Worm (Caenorhabditis elegans) whole organism, L3 larva: ENCODE results near the gene C45G7.13.
A peak's percentile ranks its signal among the peaks of the same experiment; 100 is the strongest.

Experiments used
- R02D3.7 ChIP-seq: fragments of 150-350 bp; optimal IDR thresholded peaks from 2 replicates; lab custom pipeline; 2014; ENCODE audit warnings: missing biosample characterization, missing genetic modification characterization
- ZK546.5 ChIP-seq: sonication (generic microtip); optimal IDR thresholded peaks from 2 replicates; lab custom pipeline; 2017; ENCODE audit warnings: missing biosample characterization, missing genetic modification characterization
- aly-2 ChIP-seq: fragments of 150-350 bp; optimal IDR thresholded peaks from 2 replicates; lab custom pipeline; 2014; ENCODE audit warnings: missing biosample characterization, missing genetic modification characterization
- ama-1 ChIP-seq: fragments of 150-350 bp; optimal IDR thresholded peaks from 2 replicates; lab custom pipeline; 2018
- ceh-16 ChIP-seq: sonication (generic microtip); optimal IDR thresholded peaks from 2 replicates; lab custom pipeline; 2017; ENCODE audit warnings: missing biosample characterization, missing genetic modification characterization
- ceh-82 ChIP-seq: fragments of 150-350 bp; optimal IDR thresholded peaks from 2 replicates; lab custom pipeline; 2014; ENCODE audit warnings: missing biosample characterization, missing genetic modification characterization
- ceh-9 ChIP-seq: sonication (generic microtip); optimal IDR thresholded peaks from 2 replicates; lab custom pipeline; 2018; ENCODE audit warnings: missing biosample characterization, missing genetic modification characterization
- daf-12 ChIP-seq: fragments of 150-350 bp; optimal IDR thresholded peaks from 2 replicates; lab custom pipeline; 2014; ENCODE audit warnings: missing biosample characterization, missing genetic modification reagents, missing genetic modification characterization
- egl-27 ChIP-seq: sonication (generic microtip); optimal IDR thresholded peaks from 4 replicates; lab custom pipeline; 2017; ENCODE audit warnings: missing biosample characterization, missing genetic modification reagents, missing genetic modification characterization
- egl-5 ChIP-seq: fragments of 150-350 bp; optimal IDR thresholded peaks from 2 replicates; lab custom pipeline; 2017; ENCODE audit warnings: missing biosample characterization, missing genetic modification reagents, missing genetic modification characterization, inconsistent platforms
- elt-1 ChIP-seq: fragments of 150-350 bp; optimal IDR thresholded peaks from 2 replicates; lab custom pipeline; 2014; ENCODE audit warnings: missing biosample characterization, missing genetic modification characterization
- elt-2 ChIP-seq: sonication (generic microtip); optimal IDR thresholded peaks from 2 replicates; lab custom pipeline; 2016; ENCODE audit warnings: missing genetic modification reagents, mild to moderate bottlenecking, missing genetic modification characterization, missing compliant biosample characterization
- elt-3 ChIP-seq, 3 experiments: fragments of 150-350 bp in 1 of 3; sonication (generic microtip) in 2 of 3; optimal IDR thresholded peaks; 2 replicates in 2 of 3; 4 replicates in 1 of 3; lab custom pipeline; 2014 to 2017; ENCODE audit warnings: missing biosample characterization in 3 of 3, missing genetic modification characterization in 3 of 3
- eor-1 ChIP-seq, 2 experiments: fragments of 150-350 bp; optimal IDR thresholded peaks; 2 replicates each; lab custom pipeline; 2014 to 2018; ENCODE audit warnings: missing biosample characterization in 2 of 2, missing genetic modification characterization in 2 of 2
- fos-1 ChIP-seq: fragments of 150-350 bp; optimal IDR thresholded peaks from 2 replicates; lab custom pipeline; 2014; ENCODE audit warnings: missing biosample characterization, missing genetic modification characterization
- hmg-11 ChIP-seq: sonication (generic microtip); optimal IDR thresholded peaks from 2 replicates; lab custom pipeline; 2016; ENCODE audit warnings: missing genetic modification characterization, missing compliant biosample characterization
- jun-1 ChIP-seq: fragments of 150-350 bp; optimal IDR thresholded peaks from 2 replicates; lab custom pipeline; 2014; ENCODE audit warnings: missing biosample characterization, missing genetic modification reagents, missing genetic modification characterization
- lin-39 ChIP-seq: fragments of 150-350 bp; optimal IDR thresholded peaks from 2 replicates; lab custom pipeline; 2018; ENCODE audit warnings: missing biosample characterization, missing genetic modification reagents, missing genetic modification characterization
- lsy-12 ChIP-seq: sonication (generic microtip); optimal IDR thresholded peaks from 2 replicates; lab custom pipeline; 2016; ENCODE audit warnings: mild to moderate bottlenecking, missing genetic modification characterization, missing compliant biosample characterization
- mdl-1 ChIP-seq: fragments of 150-350 bp; optimal IDR thresholded peaks from 2 replicates; lab custom pipeline; 2014; ENCODE audit warnings: missing biosample characterization, missing genetic modification characterization
- mml-1 ChIP-seq: fragments of 150-350 bp; sonication (generic microtip); optimal IDR thresholded peaks from 3 replicates; lab custom pipeline; 2014; ENCODE audit warnings: missing biosample characterization, missing genetic modification characterization
- nfya-1 ChIP-seq: sonication (generic microtip); optimal IDR thresholded peaks from 2 replicates; lab custom pipeline; 2017; ENCODE audit warnings: missing genetic modification characterization, mild to moderate bottlenecking, missing compliant biosample characterization, antibody characterized with exemption, moderate library complexity; ENCODE audit not compliant: insufficient read depth
- nhr-11 ChIP-seq: fragments of 150-350 bp; optimal IDR thresholded peaks from 2 replicates; lab custom pipeline; 2014; ENCODE audit warnings: missing biosample characterization, missing genetic modification characterization
- nhr-12 ChIP-seq: fragments of 150-350 bp; optimal IDR thresholded peaks from 2 replicates; lab custom pipeline; 2014; ENCODE audit warnings: missing biosample characterization, missing genetic modification characterization
- nhr-23 ChIP-seq: fragments of 150-350 bp; optimal IDR thresholded peaks from 2 replicates; lab custom pipeline; 2014; ENCODE audit warnings: missing biosample characterization, missing genetic modification reagents, missing genetic modification characterization
- nhr-237 ChIP-seq: fragments of 150-350 bp; optimal IDR thresholded peaks from 2 replicates; lab custom pipeline; 2014; ENCODE audit warnings: missing biosample characterization, missing genetic modification characterization
- nhr-25 ChIP-seq: sonication (generic microtip); optimal IDR thresholded peaks from 2 replicates; lab custom pipeline; 2017; ENCODE audit warnings: missing biosample characterization, missing genetic modification characterization
- nhr-28 ChIP-seq: fragments of 150-350 bp; optimal IDR thresholded peaks from 2 replicates; lab custom pipeline; 2014; ENCODE audit warnings: missing biosample characterization, missing genetic modification characterization
- nhr-43 ChIP-seq: sonication (generic microtip); optimal IDR thresholded peaks from 2 replicates; lab custom pipeline; 2016; ENCODE audit warnings: mild to moderate bottlenecking, missing genetic modification characterization, missing compliant biosample characterization; ENCODE audit not compliant: poor library complexity, severe bottlenecking
- nhr-76 ChIP-seq: fragments of 150-350 bp; sonication (generic microtip); optimal IDR thresholded peaks from 5 replicates; lab custom pipeline; 2014; ENCODE audit warnings: missing biosample characterization, missing genetic modification characterization
- nhr-77 ChIP-seq: fragments of 150-350 bp; optimal IDR thresholded peaks from 2 replicates; lab custom pipeline; 2014; ENCODE audit warnings: missing biosample characterization, missing genetic modification characterization
- pha-4 ChIP-seq: fragments of 150-350 bp; optimal IDR thresholded peaks from 2 replicates; lab custom pipeline; 2014; ENCODE audit warnings: missing biosample characterization, missing genetic modification reagents, missing genetic modification characterization
- pqm-1 ChIP-seq: fragments of 150-350 bp; optimal IDR thresholded peaks from 2 replicates; lab custom pipeline; 2017; ENCODE audit warnings: missing biosample characterization, missing genetic modification characterization, inconsistent platforms
- sea-2 ChIP-seq: fragments of 150-350 bp; sonication (generic microtip); optimal IDR thresholded peaks from 4 replicates; lab custom pipeline; 2014; ENCODE audit warnings: missing biosample characterization, missing genetic modification reagents, missing genetic modification characterization
- skn-1 ChIP-seq: fragments of 150-350 bp; optimal IDR thresholded peaks from 2 replicates; lab custom pipeline; 2014; ENCODE audit warnings: missing biosample characterization, missing genetic modification characterization
- tbx-2 ChIP-seq: sonication (generic microtip); optimal IDR thresholded peaks from 2 replicates; lab custom pipeline; 2016; ENCODE audit warnings: mild to moderate bottlenecking, missing genetic modification characterization, missing compliant biosample characterization
- unc-39 ChIP-seq: sonication (generic microtip); optimal IDR thresholded peaks from 4 replicates; lab custom pipeline; 2017; ENCODE audit warnings: missing biosample characterization, missing genetic modification characterization
- unc-62 ChIP-seq: fragments of 150-350 bp; sonication (generic microtip); optimal IDR thresholded peaks from 4 replicates; lab custom pipeline; 2014; ENCODE audit warnings: missing biosample characterization, missing genetic modification reagents, missing genetic modification characterization
- ztf-11 ChIP-seq: fragments of 150-350 bp; optimal IDR thresholded peaks from 2 replicates; lab custom pipeline; 2014; ENCODE audit warnings: missing biosample characterization, missing genetic modification characterization
- ztf-4 ChIP-seq: fragments of 150-350 bp; optimal IDR thresholded peaks from 2 replicates; lab custom pipeline; 2014; ENCODE audit warnings: missing biosample characterization, missing genetic modification characterization

C45G7.13 gene

DNA sequence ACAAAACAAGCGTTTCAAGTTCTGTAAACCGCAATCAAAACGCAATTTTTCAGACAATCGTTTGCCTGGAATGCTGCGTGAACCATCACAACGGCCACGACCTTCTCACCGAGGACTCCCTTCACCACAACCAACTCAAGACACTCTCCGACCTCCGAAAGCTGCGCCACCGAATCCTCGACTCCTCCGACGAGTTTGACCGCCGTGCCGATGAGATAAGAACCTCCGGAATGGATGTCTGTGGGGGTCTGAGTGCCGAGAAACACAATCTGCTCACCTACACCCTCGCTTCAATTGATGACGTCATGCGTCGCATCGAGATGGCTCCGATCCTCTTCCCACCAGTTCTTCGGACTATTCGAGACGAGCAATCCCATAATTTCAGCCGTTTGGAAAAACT is 16.8 kb downstream of the C45G7.13 start:
- TF ChIP-seq egl-27 (tag; lab: Kevin White, UChicago) (no peak), elt-1 (no peak), ama-1 (lab: Kevin White, UChicago) (no peak), hmg-11 (tag; lab: Kevin White, UChicago) (no peak), nhr-23 (no peak), egl-5 (no peak), nhr-43 (tag; lab: Kevin White, UChicago) (no peak), ztf-11 (tag; lab: Kevin White, UChicago) (no peak), mdl-1 (no peak), nhr-25 (no peak), nhr-76 (no peak), daf-12 (tag; lab: Kevin White, UChicago) (no peak)
- TF ChIP-seq, all 47 proteins: peak for 0

DNA sequence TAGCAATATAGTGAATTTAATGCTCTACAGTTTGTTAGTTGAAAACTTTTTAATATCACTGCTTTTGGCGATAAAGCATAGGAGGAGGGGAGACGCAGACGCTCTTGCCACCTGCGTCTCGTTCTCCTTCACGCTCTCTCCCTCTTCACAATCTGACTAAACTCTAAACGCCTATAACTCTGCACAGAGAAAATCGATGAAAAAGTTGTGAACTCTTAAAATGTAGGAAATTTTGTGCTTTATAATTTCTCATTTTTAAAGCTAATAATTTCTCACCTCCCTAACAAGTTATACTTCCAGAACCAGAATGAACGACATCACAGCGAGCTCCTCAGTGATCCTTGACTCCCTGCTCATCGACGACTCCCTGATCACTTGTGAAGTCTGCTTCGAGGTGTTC is 18.4 kb downstream of the C45G7.13 start, which contains the start of gene C45G7.4:
Gene C45G7.4 (plus strand): TSS at position 301 of the 400 bp plus-strand sequence.
- no peak for TF ChIP-seq pqm-1 (tag; lab: Kevin White, UChicago)
- TF ChIP-seq nhr-76 = no peak
- no peak for TF ChIP-seq ceh-9 (tag; lab: Kevin White, UChicago)
- TF ChIP-seq nhr-11 (tag; lab: Kevin White, UChicago) = no peak
- no peak for TF ChIP-seq lsy-12 (tag; lab: Kevin White, UChicago)
- no peak for TF ChIP-seq pha-4 (tag; lab: Kevin White, UChicago)
- TF ChIP-seq elt-2 (tag; lab: Kevin White, UChicago) = no peak
- TF ChIP-seq fos-1 (tag; lab: Kevin White, UChicago) = no peak
- no peak for TF ChIP-seq unc-62 (GFP tag; lab: Kevin White, UChicago)
- no peak for TF ChIP-seq jun-1
- no peak for TF ChIP-seq nhr-23
- no peak for TF ChIP-seq hmg-11 (tag; lab: Kevin White, UChicago)
- no peak for TF ChIP-seq nhr-28 (tag; lab: Kevin White, UChicago)
- TF ChIP-seq skn-1 = no peak
- no peak for TF ChIP-seq elt-3 (tag; optimal IDR thresholded peaks at IDR 0.05; lab: Kevin White, UChicago)
- no peak for TF ChIP-seq ztf-4
- no peak for TF ChIP-seq lin-39
- TF ChIP-seq nhr-43 (tag; lab: Kevin White, UChicago) = no peak
- TF ChIP-seq, all 47 proteins: peak for 0

DNA sequence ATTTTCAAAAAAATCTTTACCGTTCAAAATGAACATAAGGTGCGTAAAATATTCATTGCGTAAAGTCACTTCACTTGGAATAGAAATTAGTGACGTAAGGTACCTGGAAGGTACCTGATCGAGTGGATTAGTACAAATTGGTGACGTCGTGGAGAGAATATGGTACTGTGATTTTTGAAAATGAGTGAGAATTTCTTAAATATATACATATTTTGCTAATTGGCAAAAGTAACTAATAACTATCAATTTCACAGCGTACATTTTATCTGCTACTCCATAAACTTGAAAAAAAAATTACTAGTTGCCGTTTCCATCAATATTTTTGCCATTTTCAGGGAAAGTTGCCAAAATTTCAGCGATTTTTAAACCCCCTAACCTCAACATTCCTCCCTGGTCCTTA is 34.4 kb downstream of the C45G7.13 start:
- TF ChIP-seq sea-2 (no peak), daf-12 (tag; lab: Kevin White, UChicago) (no peak), nhr-237 (tag; lab: Kevin White, UChicago) (no peak), ceh-16 (tag; lab: Kevin White, UChicago) (no peak), fos-1 (tag; lab: Kevin White, UChicago) (no peak), tbx-2 (tag; lab: Kevin White, UChicago) (no peak), nhr-25 (no peak), mml-1 (no peak), egl-5 (no peak), mdl-1 (no peak), ztf-11 (tag; lab: Kevin White, UChicago) (no peak), lin-39 (no peak), nfya-1 (no peak), skn-1 (no peak), jun-1 (no peak), eor-1 (tag; optimal IDR thresholded peaks at IDR 0.05; lab: Kevin White, UChicago) (no peak), elt-1 (no peak), ZK546.5 (tag; lab: Kevin White, UChicago) (no peak)

DNA sequence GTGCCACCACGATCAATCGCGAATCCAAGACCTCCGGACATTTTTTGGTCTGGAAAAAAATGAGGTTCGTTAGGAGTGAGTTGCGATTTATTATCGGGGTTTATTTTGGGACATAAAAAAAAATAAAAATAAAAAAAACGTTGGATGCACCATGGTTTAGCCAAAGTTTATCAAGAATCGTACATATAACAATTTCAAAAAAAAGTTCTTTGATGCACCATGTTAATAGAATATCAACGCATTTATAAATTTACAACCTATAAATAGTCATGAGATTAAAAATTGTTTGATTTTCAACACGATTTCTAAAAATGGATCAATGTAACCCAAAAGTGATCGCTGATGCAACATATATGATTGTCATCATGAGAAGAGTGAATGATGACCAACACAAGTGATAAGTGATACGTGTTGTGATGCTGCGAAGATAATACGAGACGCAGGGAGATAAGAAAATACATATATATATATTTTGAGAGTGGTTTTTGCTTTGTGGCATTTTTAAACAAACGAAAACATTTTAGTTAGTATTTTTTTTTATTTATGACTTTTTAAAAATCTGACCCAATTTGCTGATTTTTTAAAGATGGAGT is 38.7 kb downstream of the C45G7.13 start, which contains the start of gene Y38F2AR.12:
Gene Y38F2AR.12 (minus strand): TSS at position 51 of the 593 bp plus-strand sequence.
- TF ChIP-seq aly-2 (tag; lab: Kevin White, UChicago) (no peak), skn-1 (peak; percentile 89), elt-1 (no peak), elt-2 (tag; lab: Kevin White, UChicago) (peak; percentile 60)

DNA sequence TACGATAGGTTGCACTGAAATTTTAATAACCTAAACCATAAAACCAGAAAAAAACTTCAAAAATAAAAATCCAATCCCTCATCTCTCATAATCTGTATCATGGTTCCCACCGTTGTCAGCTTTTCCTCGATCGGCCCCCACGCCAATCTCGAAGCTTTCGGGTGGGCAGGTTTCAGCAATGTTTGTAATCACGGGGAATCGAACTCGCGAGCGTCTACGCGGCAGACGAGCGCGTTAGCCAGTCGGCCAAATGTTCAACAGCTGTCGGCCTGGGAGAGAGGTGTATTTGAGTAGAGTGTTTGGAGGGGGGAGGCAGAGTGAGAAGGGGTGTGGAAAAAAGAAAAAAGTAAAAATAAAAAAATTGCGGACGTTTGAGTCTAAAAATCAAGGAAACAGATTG is 42.7 kb downstream of the C45G7.13 start:
- TF ChIP-seq R02D3.7 (tag; lab: Kevin White, UChicago) (peak; percentile 12), hmg-11 (tag; lab: Kevin White, UChicago) (peak; percentile 87), unc-39 (tag; lab: Kevin White, UChicago) (peak; percentile 1), sea-2 (no peak), skn-1 (peak; percentile 85), fos-1 (tag; lab: Kevin White, UChicago) (peak; percentile 44), pha-4 (tag; lab: Kevin White, UChicago) (peak; percentile 73), pqm-1 (tag; lab: Kevin White, UChicago) (peak; percentile 58), ceh-16 (tag; lab: Kevin White, UChicago) (no peak), nhr-12 (tag; lab: Kevin White, UChicago) (no peak), mml-1 (no peak), ceh-82 (peak; percentile 57), nhr-25 (peak; percentile 66), nhr-43 (tag; lab: Kevin White, UChicago) (peak; percentile 74), ZK546.5 (tag; lab: Kevin White, UChicago) (no peak), nhr-77 (no peak), aly-2 (tag; lab: Kevin White, UChicago) (no peak), tbx-2 (tag; lab: Kevin White, UChicago) (peak; percentile 73), eor-1 (tag; optimal IDR thresholded peaks at IDR 0.05; lab: Kevin White, UChicago) (no peak), ama-1 (lab: Kevin White, UChicago) (peak; percentile 64), nfya-1 (peak; percentile 89), nhr-23 (peak; percentile 30), nhr-11 (tag; lab: Kevin White, UChicago) (peak; percentile 26), ztf-4 (no peak), mdl-1 (no peak), elt-3 (tag; optimal IDR thresholded peaks at IDR 0.05; lab: Kevin White, UChicago) (peak in 1 of 3 experiments; percentile 56), daf-12 (tag; lab: Kevin White, UChicago) (no peak)
